Fruit fly (Drosophila melanogaster) whole organism, pupa: ENCODE results near the gene ThrRS.

ENCODE experiments used
- CG10348 ChIP-seq: fragments of 200-800 bp; sonication (Bioruptor generic); IDR thresholded peaks from 2 replicates; pipeline ENCODE4 v1.3.6; 2022; ENCODE audit warnings: missing biosample characterization, missing genetic modification characterization
- CG12605 ChIP-seq: fragments of 200-800 bp; sonication (Bioruptor generic); IDR thresholded peaks from 2 replicates; pipeline ENCODE4 v1.3.6; 2022; ENCODE audit warnings: missing biosample characterization, missing genetic modification characterization
- CG13204 ChIP-seq: fragments of 200-800 bp; sonication (Bioruptor generic); optimal IDR thresholded peaks from 2 replicates; lab custom pipeline; 2018; ENCODE audit warnings: missing biosample characterization, mild to moderate bottlenecking, missing genetic modification characterization, moderate library complexity
- CG14655 ChIP-seq: fragments of 200-800 bp; sonication (Bioruptor generic); optimal IDR thresholded peaks from 3 replicates; lab custom pipeline; 2017; ENCODE audit warnings: mild to moderate bottlenecking, missing biosample characterization, missing genetic modification reagents, missing genetic modification characterization
- CG15710 ChIP-seq: fragments of 200-800 bp; sonication (Bioruptor generic); optimal IDR thresholded peaks from 2 replicates; lab custom pipeline; 2018; ENCODE audit warnings: missing biosample characterization, mild to moderate bottlenecking, missing genetic modification characterization, moderate library complexity
- CG17806 ChIP-seq: fragments of 200-800 bp; sonication (Bioruptor generic); optimal IDR thresholded peaks from 2 replicates; lab custom pipeline; 2018; ENCODE audit warnings: missing biosample characterization, mild to moderate bottlenecking, missing genetic modification characterization, moderate library complexity
- CG32121 ChIP-seq: fragments of 200-800 bp; sonication (Bioruptor generic); IDR thresholded peaks from 2 replicates; pipeline ENCODE4 v1.3.6; 2022; ENCODE audit warnings: missing biosample characterization, missing genetic modification characterization
- CG34367 ChIP-seq: fragments of 200-800 bp; sonication (Bioruptor generic); optimal IDR thresholded peaks from 2 replicates; lab custom pipeline; 2018; ENCODE audit warnings: missing biosample characterization, mild to moderate bottlenecking, missing genetic modification characterization
- CG4496 ChIP-seq: fragments of 200-800 bp; sonication (Bioruptor generic); IDR thresholded peaks from 3 replicates; pipeline ENCODE4 v1.3.6; 2022; ENCODE audit warnings: missing biosample characterization, missing genetic modification characterization
- CG8159 ChIP-seq: fragments of 200-800 bp; sonication (Bioruptor generic); optimal IDR thresholded peaks from 3 replicates; lab custom pipeline; 2018; ENCODE audit warnings: missing biosample characterization, mild to moderate bottlenecking, missing genetic modification characterization, moderate library complexity
- CG8301 ChIP-seq: fragments of 200-800 bp; sonication (Bioruptor generic); optimal IDR thresholded peaks from 2 replicates; lab custom pipeline; 2018; ENCODE audit warnings: missing biosample characterization, mild to moderate bottlenecking, missing genetic modification characterization
- CG9948 ChIP-seq: fragments of 200-800 bp; sonication (Bioruptor generic); optimal IDR thresholded peaks from 2 replicates; lab custom pipeline; 2018; ENCODE audit warnings: missing biosample characterization, mild to moderate bottlenecking, missing genetic modification characterization, moderate library complexity
- D1 ChIP-seq: fragments of 200-800 bp; sonication (Bioruptor generic); optimal IDR thresholded peaks from 2 replicates; lab custom pipeline; 2018; ENCODE audit warnings: missing biosample characterization, mild to moderate bottlenecking, missing genetic modification characterization, moderate library complexity
- EcR ChIP-seq: fragments of 200-800 bp; sonication (Bioruptor generic); optimal IDR thresholded peaks from 3 replicates; lab custom pipeline; 2019; ENCODE audit warnings: missing biosample characterization, missing genetic modification characterization, mild to moderate bottlenecking, moderate library complexity, missing genetic modification reagents
- Ets98B ChIP-seq: fragments of 200-800 bp; sonication (Bioruptor generic); IDR thresholded peaks from 2 replicates; pipeline ENCODE4 v1.3.6; 2022; ENCODE audit warnings: missing biosample characterization, missing genetic modification characterization
- Pif1A ChIP-seq: fragments of 200-800 bp; sonication (Bioruptor generic); optimal IDR thresholded peaks from 3 replicates; lab custom pipeline; 2016; ENCODE audit warnings: missing biosample characterization, missing genetic modification characterization
- Pif1B ChIP-seq: fragments of 200-800 bp; sonication (Bioruptor generic); optimal IDR thresholded peaks from 3 replicates; lab custom pipeline; 2016; ENCODE audit warnings: missing biosample characterization, missing genetic modification characterization
- Snoo ChIP-seq: fragments of 200-800 bp; sonication (Bioruptor generic); optimal IDR thresholded peaks from 3 replicates; lab custom pipeline; 2017; ENCODE audit warnings: missing biosample characterization, mild to moderate bottlenecking, missing genetic modification characterization, inconsistent platforms
- fd96Ca ChIP-seq: fragments of 200-800 bp; sonication (Bioruptor generic); IDR thresholded peaks from 3 replicates; pipeline ENCODE4 v1.3.6; 2022; ENCODE audit warnings: missing biosample characterization, missing genetic modification characterization
- gl ChIP-seq: fragments of 200-800 bp; sonication (Bioruptor generic); optimal IDR thresholded peaks from 2 replicates; lab custom pipeline; 2018; ENCODE audit warnings: missing biosample characterization, mild to moderate bottlenecking, missing genetic modification characterization
- rn ChIP-seq: fragments of 200-800 bp; sonication (Bioruptor generic); IDR thresholded peaks from 2 replicates; pipeline ENCODE4 v1.3.6; 2022; ENCODE audit warnings: missing biosample characterization, missing genetic modification characterization

ThrRS gene

DNA sequence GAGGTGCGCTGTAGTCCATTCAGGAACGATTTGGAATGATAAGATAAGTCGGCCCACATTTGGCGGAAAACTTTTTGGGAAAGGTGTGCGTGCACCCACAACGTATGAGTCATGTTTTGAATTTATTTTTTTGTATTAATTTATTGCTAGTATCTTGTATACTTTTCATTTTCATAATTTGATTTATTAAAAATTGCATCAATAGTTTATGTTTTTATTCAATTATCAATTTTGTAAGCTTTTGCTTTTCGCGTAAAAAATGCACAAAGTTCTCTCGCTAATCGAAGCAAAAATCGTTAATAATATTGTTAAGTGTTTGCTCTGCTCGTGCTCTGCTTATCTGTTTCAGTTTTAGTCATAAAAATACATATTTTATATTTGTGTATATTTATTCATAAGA, 3.5 kb downstream of the ThrRS start:
- no peak for TF ChIP-seq CG14655
- TF ChIP-seq Pif1B, result no peak
- no peak for TF ChIP-seq Snoo (tag; lab: Kevin White, UChicago)
- TF ChIP-seq EcR (GFP tag; lab: Kevin White, UChicago), result no peak
- TF ChIP-seq Pif1A (GFP tag; lab: Kevin White, UChicago), result no peak
- no peak for TF ChIP-seq CG8159 (tag; lab: Kevin White, UChicago)
- no peak for TF ChIP-seq CG15710 (tag; lab: Kevin White, UChicago)
- TF ChIP-seq gl (tag; lab: Kevin White, UChicago), result no peak
- TF ChIP-seq CG9948 (tag; lab: Kevin White, UChicago), result no peak
- no peak for TF ChIP-seq CG12605 (GFP tag; lab: Robert Waterston, UW)
- no peak for TF ChIP-seq D1 (tag; lab: Kevin White, UChicago)
- TF ChIP-seq fd96Ca, result no peak
- no peak for TF ChIP-seq CG10348
- TF ChIP-seq CG17806 (tag; lab: Kevin White, UChicago), result no peak
- TF ChIP-seq CG34367 (tag; lab: Kevin White, UChicago), result no peak
- TF ChIP-seq Ets98B (GFP tag; lab: Robert Waterston, UW), result no peak
- TF ChIP-seq CG4496 (GFP tag; lab: Robert Waterston, UW), result no peak

DNA sequence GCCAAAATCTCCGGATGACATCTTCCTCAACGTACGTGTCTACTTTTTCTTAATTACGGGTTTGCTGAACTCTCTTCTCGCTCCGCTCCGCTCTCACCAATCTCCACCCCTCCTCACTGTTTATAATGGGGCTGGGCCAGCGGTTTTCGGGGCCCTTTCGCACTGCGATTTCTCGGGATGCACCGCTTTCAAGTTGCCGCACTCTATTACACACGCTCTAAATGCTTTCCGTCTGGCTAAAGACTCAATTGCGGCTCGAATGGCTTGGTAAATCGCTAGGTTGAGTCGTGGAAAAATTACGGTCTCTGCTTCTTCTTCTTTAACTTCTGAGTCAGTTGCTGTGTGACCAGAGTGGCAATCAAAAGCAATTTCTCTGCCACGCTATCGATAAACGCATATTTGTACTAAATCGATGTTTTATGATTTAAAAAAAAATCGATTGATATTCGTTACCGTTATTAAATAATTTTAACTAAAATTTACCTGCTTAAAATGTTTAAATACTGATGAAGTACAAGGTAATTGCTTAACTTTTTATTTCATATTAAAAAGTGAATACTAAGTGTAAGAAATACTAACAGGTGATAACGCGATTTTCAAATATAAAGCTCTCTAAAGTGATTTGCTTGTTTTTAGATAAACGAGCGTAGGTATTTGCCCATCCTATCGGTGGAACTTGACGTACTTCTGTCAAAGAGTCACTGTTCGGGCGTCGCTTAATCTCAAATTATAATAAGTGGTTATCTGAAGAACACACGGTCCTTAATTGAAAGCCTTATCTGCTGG, 5.4 kb downstream of the ThrRS start, which contains the start of the genes Rab6 and Phae1:
Gene Rab6 (minus strand): TSS at position 338 of the 786 bp plus-strand sequence.
Gene Phae1 (plus strand): TSS at position 639 of the 786 bp plus-strand sequence.
- TF ChIP-seq CG13204 (GFP tag; lab: Kevin White, UChicago), result no peak
- no peak for TF ChIP-seq Snoo (tag; lab: Kevin White, UChicago)
- peak; percentile 2 for TF ChIP-seq CG8159 (tag; lab: Kevin White, UChicago)
- TF ChIP-seq CG9948 (tag; lab: Kevin White, UChicago), result no peak
- no peak for TF ChIP-seq fd96Ca
- TF ChIP-seq CG17806 (tag; lab: Kevin White, UChicago), result no peak
- TF ChIP-seq D1 (tag; lab: Kevin White, UChicago), result no peak
- no peak for TF ChIP-seq CG32121 (GFP tag; lab: Robert Waterston, UW)
- no peak for TF ChIP-seq rn (GFP tag; lab: Robert Waterston, UW)
- no peak for TF ChIP-seq Ets98B (GFP tag; lab: Robert Waterston, UW)
- peak; percentile 90 for TF ChIP-seq EcR (GFP tag; lab: Kevin White, UChicago)
- no peak for TF ChIP-seq CG8301
- TF ChIP-seq CG34367 (tag; lab: Kevin White, UChicago), result no peak
- no peak for TF ChIP-seq CG14655
- no peak for TF ChIP-seq CG10348

dm6 chr2L:12110810-12111209, 7.3 kb downstream of the ThrRS start, which contains the start of gene Phae2:
Gene Phae2 (plus strand): TSS chr2L:12111110.
- TF ChIP-seq Pif1A (GFP tag; lab: Kevin White, UChicago) (no peak), Pif1B (no peak), CG4496 (GFP tag; lab: Robert Waterston, UW) (no peak), CG13204 (GFP tag; lab: Kevin White, UChicago) (no peak), CG8159 (tag; lab: Kevin White, UChicago) (no peak), CG15710 (tag; lab: Kevin White, UChicago) (no peak), fd96Ca (no peak), CG34367 (tag; lab: Kevin White, UChicago) (no peak), CG12605 (GFP tag; lab: Robert Waterston, UW) (no peak), CG10348 (no peak), rn (GFP tag; lab: Robert Waterston, UW) (no peak), Ets98B (GFP tag; lab: Robert Waterston, UW) (no peak), CG17806 (tag; lab: Kevin White, UChicago) (no peak), CG8301 (no peak), CG9948 (tag; lab: Kevin White, UChicago) (no peak), CG32121 (GFP tag; lab: Robert Waterston, UW) (no peak), gl (tag; lab: Kevin White, UChicago) (no peak), Snoo (tag; lab: Kevin White, UChicago) (no peak)
- TF ChIP-seq, all 21 proteins: peak for 0

dm6 chr2L:12112943-12113557, 9.5 kb downstream of the ThrRS start:
- TF ChIP-seq CG10348 (no peak), CG12605 (GFP tag; lab: Robert Waterston, UW) (no peak), Snoo (tag; lab: Kevin White, UChicago) (peak; percentile 26), CG8159 (tag; lab: Kevin White, UChicago) (peak; percentile 28), CG8301 (no peak), CG15710 (tag; lab: Kevin White, UChicago) (no peak), rn (GFP tag; lab: Robert Waterston, UW) (no peak)

dm6 chr2L:12114159-12114558, 10.6 kb downstream of the ThrRS start, which contains the start of gene CG17211:
Gene CG17211 (plus strand): TSS chr2L:12114360.
- no peak for TF ChIP-seq Snoo (tag; lab: Kevin White, UChicago)
- TF ChIP-seq Ets98B (GFP tag; lab: Robert Waterston, UW), result no peak
- no peak for TF ChIP-seq CG9948 (tag; lab: Kevin White, UChicago)
- no peak for TF ChIP-seq CG12605 (GFP tag; lab: Robert Waterston, UW)
- TF ChIP-seq CG8159 (tag; lab: Kevin White, UChicago), result no peak
- TF ChIP-seq Pif1B, result no peak
- TF ChIP-seq CG15710 (tag; lab: Kevin White, UChicago), result no peak
- no peak for TF ChIP-seq CG10348
- no peak for TF ChIP-seq gl (tag; lab: Kevin White, UChicago)
- TF ChIP-seq CG4496 (GFP tag; lab: Robert Waterston, UW), result no peak
- TF ChIP-seq CG32121 (GFP tag; lab: Robert Waterston, UW), result no peak
- TF ChIP-seq fd96Ca, result no peak
- TF ChIP-seq CG8301, result no peak
- TF ChIP-seq Pif1A (GFP tag; lab: Kevin White, UChicago), result no peak
- TF ChIP-seq CG14655, result no peak
- TF ChIP-seq CG17806 (tag; lab: Kevin White, UChicago), result no peak
- no peak for TF ChIP-seq rn (GFP tag; lab: Robert Waterston, UW)
- no peak for TF ChIP-seq D1 (tag; lab: Kevin White, UChicago)
- TF ChIP-seq CG13204 (GFP tag; lab: Kevin White, UChicago), result no peak
- TF ChIP-seq, all 21 proteins: peak for 0
